Fruit fly (Drosophila melanogaster) whole organism, embryonic: ENCODE measurements around the gene Pex7.
A peak's percentile ranks its signal among the peaks of the same experiment; 100 is the strongest.

ENCODE experiments used
- ATbp ChIP-seq: fragments of 200-800 bp; sonication (Bioruptor generic); optimal IDR thresholded peaks from 2 replicates; lab custom pipeline; 2017; ENCODE audit warnings: missing biosample characterization, mild to moderate bottlenecking, missing genetic modification characterization, missing genetic modification reagents
- Ada2b ChIP-seq: fragments of 200-800 bp; sonication (Bioruptor generic); IDR thresholded peaks from 2 replicates; pipeline ENCODE4 v1.3.6; 2022; ENCODE audit warnings: missing biosample characterization, missing genetic modification characterization
- Asciz ChIP-seq: fragments of 200-800 bp; sonication (Bioruptor generic); optimal IDR thresholded peaks from 2 replicates; lab custom pipeline; 2017; ENCODE audit warnings: missing biosample characterization, mild to moderate bottlenecking, missing genetic modification characterization, missing genetic modification reagents
- CG10274 ChIP-seq: fragments of 200-800 bp; sonication (Bioruptor generic); optimal IDR thresholded peaks from 3 replicates; lab custom pipeline; 2017; ENCODE audit warnings: missing biosample characterization, mild to moderate bottlenecking, missing genetic modification characterization
- CG11696 ChIP-seq: fragments of 200-800 bp; sonication (Bioruptor generic); IDR thresholded peaks from 2 replicates; pipeline ENCODE4 v1.3.6; 2022; ENCODE audit warnings: missing biosample characterization, missing genetic modification characterization
- CG11723 ChIP-seq: fragments of 200-800 bp; sonication (Bioruptor generic); optimal IDR thresholded peaks from 2 replicates; lab custom pipeline; 2017; ENCODE audit warnings: missing biosample characterization, mild to moderate bottlenecking, missing genetic modification characterization
- CG12155 ChIP-seq: fragments of 200-800 bp; sonication (Bioruptor generic); optimal IDR thresholded peaks from 3 replicates; lab custom pipeline; 2016; ENCODE audit warnings: missing biosample characterization, missing genetic modification characterization
- CG14050 ChIP-seq: fragments of 200-800 bp; sonication (Bioruptor generic); IDR thresholded peaks from 3 replicates; pipeline ENCODE4 v1.3.6; 2022; ENCODE audit warnings: missing biosample characterization, missing genetic modification characterization
- CG14710 ChIP-seq: fragments of 200-800 bp; sonication (Bioruptor generic); optimal IDR thresholded peaks from 3 replicates; lab custom pipeline; 2019; ENCODE audit warnings: missing biosample characterization, mild to moderate bottlenecking, missing genetic modification characterization, moderate library complexity
- CG15601 ChIP-seq: fragments of 200-800 bp; sonication (Bioruptor generic); optimal IDR thresholded peaks from 3 replicates; lab custom pipeline; 2019; ENCODE audit warnings: missing biosample characterization, mild to moderate bottlenecking, missing genetic modification characterization, moderate library complexity
- CG17359 ChIP-seq: fragments of 200-800 bp; sonication (Bioruptor generic); optimal IDR thresholded peaks from 3 replicates; lab custom pipeline; 2018; ENCODE audit warnings: missing biosample characterization, mild to moderate bottlenecking, missing genetic modification characterization, moderate library complexity
- CG17829 ChIP-seq: fragments of 200-800 bp; optimal IDR thresholded peaks from 2 replicates; lab custom pipeline; 2019; ENCODE audit warnings: missing biosample characterization, mild to moderate bottlenecking, missing genetic modification characterization, moderate library complexity
- CG2116 ChIP-seq: fragments of 200-800 bp; sonication (Bioruptor generic); optimal IDR thresholded peaks from 3 replicates; lab custom pipeline; 2018; ENCODE audit warnings: missing biosample characterization, mild to moderate bottlenecking, missing genetic modification characterization
- CG2120 ChIP-seq: fragments of 200-800 bp; sonication (Bioruptor generic); optimal IDR thresholded peaks from 3 replicates; lab custom pipeline; 2016; ENCODE audit warnings: missing biosample characterization, missing genetic modification characterization
- CG2202 ChIP-seq: fragments of 200-800 bp; sonication (Bioruptor generic); optimal IDR thresholded peaks from 2 replicates; lab custom pipeline; 2018; ENCODE audit warnings: missing biosample characterization, mild to moderate bottlenecking, missing genetic modification characterization
- CG2712 ChIP-seq: fragments of 200-800 bp; optimal IDR thresholded peaks from 3 replicates; lab custom pipeline; 2019; ENCODE audit warnings: missing biosample characterization, mild to moderate bottlenecking, missing genetic modification characterization, moderate library complexity
- CG2889 ChIP-seq: fragments of 200-800 bp; sonication (Bioruptor generic); IDR thresholded peaks from 3 replicates; pipeline ENCODE4 v1.3.6; 2022; ENCODE audit warnings: missing biosample characterization, missing genetic modification characterization
- CG3847 ChIP-seq: fragments of 200-800 bp; sonication (Bioruptor generic); IDR thresholded peaks from 2 replicates; pipeline ENCODE4 v1.3.6; 2022; ENCODE audit warnings: missing biosample characterization, missing genetic modification characterization
- CG6765 ChIP-seq: fragments of 200-800 bp; sonication (Bioruptor generic); optimal IDR thresholded peaks from 3 replicates; lab custom pipeline; 2017; ENCODE audit warnings: missing biosample characterization, mild to moderate bottlenecking, missing genetic modification characterization
- CG9876 ChIP-seq: fragments of 200-800 bp; sonication (Bioruptor generic); optimal IDR thresholded peaks from 2 replicates; lab custom pipeline; 2016; ENCODE audit warnings: missing biosample characterization, missing genetic modification characterization
- Gug ChIP-seq: fragments of 200-800 bp; sonication (Bioruptor generic); IDR thresholded peaks from 4 replicates; pipeline ENCODE4 v1.3.6; 2022; ENCODE audit warnings: missing biosample characterization, missing genetic modification characterization
- HLH3B ChIP-seq: fragments of 200-800 bp; sonication (Bioruptor generic); IDR thresholded peaks from 2 replicates; pipeline ENCODE4 v1.3.6; 2022; ENCODE audit warnings: missing biosample characterization, missing genetic modification characterization
- Hmr ChIP-seq: fragments of 200-800 bp; sonication (Bioruptor generic); optimal IDR thresholded peaks from 3 replicates; lab custom pipeline; 2017; ENCODE audit warnings: mild to moderate bottlenecking, missing biosample characterization, missing genetic modification reagents, missing genetic modification characterization
- Meics ChIP-seq: fragments of 200-800 bp; sonication (Bioruptor generic); optimal IDR thresholded peaks from 2 replicates; lab custom pipeline; 2017; ENCODE audit warnings: missing biosample characterization, mild to moderate bottlenecking, missing genetic modification characterization
- Mes4 ChIP-seq: fragments of 200-800 bp; sonication (Bioruptor generic); optimal IDR thresholded peaks from 2 replicates; lab custom pipeline; 2016; ENCODE audit warnings: missing biosample characterization, missing genetic modification characterization
- NC2α ChIP-seq: fragments of 200-800 bp; sonication (Bioruptor generic); optimal IDR thresholded peaks from 2 replicates; lab custom pipeline; 2016; ENCODE audit warnings: missing biosample characterization, missing genetic modification characterization
- Rfx ChIP-seq: fragments of 200-800 bp; sonication (Bioruptor generic); IDR thresholded peaks from 2 replicates; pipeline ENCODE4 v1.3.6; 2022; ENCODE audit warnings: missing biosample characterization, missing genetic modification characterization
- Sin3A ChIP-seq: fragments of >200 bp; optimal IDR thresholded peaks from 2 replicates; lab custom pipeline; 2018
- Ssrp ChIP-seq: fragments of 200-800 bp; sonication (Bioruptor generic); optimal IDR thresholded peaks from 2 replicates; lab custom pipeline; 2018; ENCODE audit warnings: missing biosample characterization, mild to moderate bottlenecking, missing genetic modification characterization, moderate library complexity
- Taf1 ChIP-seq: fragments of 200-800 bp; sonication (Bioruptor generic); IDR thresholded peaks from 2 replicates; pipeline ENCODE4 v1.3.6; 2022; ENCODE audit warnings: missing biosample characterization, missing genetic modification characterization
- ac ChIP-seq: fragments of 200-800 bp; sonication (Bioruptor generic); optimal IDR thresholded peaks from 3 replicates; lab custom pipeline; 2017; ENCODE audit warnings: missing biosample characterization, mild to moderate bottlenecking, missing genetic modification characterization
- ase ChIP-seq: fragments of 200-800 bp; sonication (Bioruptor generic); IDR thresholded peaks from 3 replicates; pipeline ENCODE4 v1.3.6; 2022; ENCODE audit warnings: missing biosample characterization, missing genetic modification characterization
- az2 ChIP-seq: fragments of 200-800 bp; sonication (Bioruptor generic); optimal IDR thresholded peaks from 3 replicates; lab custom pipeline; 2016; ENCODE audit warnings: missing biosample characterization, missing genetic modification characterization
- crc ChIP-seq: fragments of 200-800 bp; sonication (Bioruptor generic); optimal IDR thresholded peaks from 2 replicates; lab custom pipeline; 2016; ENCODE audit warnings: missing biosample characterization, missing genetic modification characterization
- crp ChIP-seq, 2 experiments: fragments of 200-800 bp; sonication (Bioruptor generic); optimal IDR thresholded peaks; 2 replicates in 1 of 2; 3 replicates in 1 of 2; lab custom pipeline; 2017; ENCODE audit warnings: missing biosample characterization in 2 of 2, missing genetic modification characterization in 2 of 2, mild to moderate bottlenecking in 1 of 2, moderate library complexity in 1 of 2
- dan ChIP-seq: fragments of 200-800 bp; sonication (Bioruptor generic); IDR thresholded peaks from 2 replicates; pipeline ENCODE4 v1.3.6; 2022; ENCODE audit warnings: missing biosample characterization, missing genetic modification characterization
- gt ChIP-seq: fragments of 200-800 bp; sonication (Bioruptor generic); IDR thresholded peaks from 2 replicates; pipeline ENCODE4 v1.3.6; 2022; ENCODE audit warnings: missing biosample characterization, missing genetic modification characterization
- ind ChIP-seq: fragments of 200-800 bp; sonication (Bioruptor generic); optimal IDR thresholded peaks from 3 replicates; lab custom pipeline; 2016; ENCODE audit warnings: missing biosample characterization, missing genetic modification characterization
- inv ChIP-seq: fragments of 200-800 bp; sonication (Bioruptor generic); IDR thresholded peaks from 2 replicates; pipeline ENCODE4 v1.3.6; 2022; ENCODE audit warnings: missing biosample characterization, missing genetic modification characterization; ENCODE audit not compliant: partially characterized antibody
- lab ChIP-seq: fragments of 200-800 bp; sonication (Bioruptor generic); optimal IDR thresholded peaks from 3 replicates; lab custom pipeline; 2017; ENCODE audit warnings: missing biosample characterization, missing genetic modification characterization, mild to moderate bottlenecking, moderate library complexity, missing genetic modification reagents
- luna ChIP-seq: fragments of 200-800 bp; sonication (Bioruptor generic); optimal IDR thresholded peaks from 2 replicates; lab custom pipeline; 2016; ENCODE audit warnings: missing biosample characterization, missing genetic modification characterization
- oc ChIP-seq: fragments of 200-800 bp; sonication (Bioruptor generic); optimal IDR thresholded peaks from 2 replicates; lab custom pipeline; 2018; ENCODE audit warnings: missing biosample characterization, mild to moderate bottlenecking, missing genetic modification characterization, moderate library complexity
- pb ChIP-seq: fragments of 200-800 bp; sonication (Bioruptor generic); optimal IDR thresholded peaks from 3 replicates; lab custom pipeline; 2016; ENCODE audit warnings: missing biosample characterization, missing genetic modification characterization
- pnt ChIP-seq: fragments of 200-800 bp; sonication (Bioruptor generic); optimal IDR thresholded peaks from 3 replicates; lab custom pipeline; 2016; ENCODE audit warnings: missing biosample characterization, missing genetic modification characterization
- ro ChIP-seq: fragments of 200-800 bp; sonication (Bioruptor generic); IDR thresholded peaks from 2 replicates; pipeline ENCODE4 v1.3.6; 2022; ENCODE audit warnings: missing biosample characterization, missing genetic modification characterization
- salm ChIP-seq: fragments of 200-800 bp; sonication (Bioruptor generic); optimal IDR thresholded peaks from 2 replicates; lab custom pipeline; 2018; ENCODE audit warnings: missing biosample characterization, mild to moderate bottlenecking, missing genetic modification characterization
- seq ChIP-seq: fragments of 200-800 bp; sonication (Bioruptor generic); IDR thresholded peaks from 2 replicates; pipeline ENCODE4 v1.3.6; 2022; ENCODE audit warnings: missing biosample characterization, missing genetic modification characterization
- slbo ChIP-seq: fragments of 200-800 bp; sonication (Bioruptor generic); IDR thresholded peaks from 2 replicates; pipeline ENCODE4 v1.3.6; 2022; ENCODE audit warnings: missing biosample characterization, missing genetic modification characterization
- slp2 ChIP-seq: fragments of 200-800 bp; sonication (Bioruptor generic); optimal IDR thresholded peaks from 2 replicates; lab custom pipeline; 2016; ENCODE audit warnings: missing biosample characterization, missing genetic modification characterization
- sqz ChIP-seq: fragments of 200-800 bp; sonication (Bioruptor generic); optimal IDR thresholded peaks from 3 replicates; lab custom pipeline; 2018; ENCODE audit warnings: missing biosample characterization, mild to moderate bottlenecking, missing genetic modification characterization
- tin ChIP-seq: fragments of 200-800 bp; sonication (Bioruptor generic); optimal IDR thresholded peaks from 3 replicates; lab custom pipeline; 2016; ENCODE audit warnings: missing biosample characterization, missing genetic modification characterization
- toy ChIP-seq: fragments of 200-800 bp; sonication (Bioruptor generic); IDR thresholded peaks from 2 replicates; pipeline ENCODE4 v1.3.6; 2022; ENCODE audit warnings: missing biosample characterization, missing genetic modification characterization
- tup ChIP-seq: fragments of 200-800 bp; sonication (Bioruptor generic); optimal IDR thresholded peaks from 2 replicates; lab custom pipeline; 2016; ENCODE audit warnings: missing biosample characterization, mild to moderate bottlenecking, missing genetic modification characterization, moderate library complexity

The Pex7 gene

dm6 chr3L:8697862-8698261, 50.9 kb downstream of the Pex7 start (continued):
- no peak for TF ChIP-seq CG17359 (tag; lab: Kevin White, UChicago)
- TF ChIP-seq inv (GFP tag; lab: Robert Waterston, UW) = no peak
- TF ChIP-seq CG3847 (GFP tag; lab: Robert Waterston, UW) = no peak
- TF ChIP-seq CG9876 (GFP tag; lab: Kevin White, UChicago) = no peak
- TF ChIP-seq ro (GFP tag; lab: Robert Waterston, UW) = no peak
- TF ChIP-seq Gug (GFP tag; lab: Robert Waterston, UW) = no peak
- TF ChIP-seq Ssrp (tag; lab: Kevin White, UChicago) = no peak
- no peak for TF ChIP-seq CG2202
- peak; percentile 9 for TF ChIP-seq Hmr
- TF ChIP-seq salm (tag; lab: Kevin White, UChicago) = no peak
- TF ChIP-seq slp2 = no peak
- no peak for TF ChIP-seq CG17829 (tag; lab: Kevin White, UChicago)
- TF ChIP-seq ase (GFP tag; lab: Robert Waterston, UW) = no peak
- no peak for TF ChIP-seq ac (GFP tag; lab: Kevin White, UChicago)
- TF ChIP-seq Mes4 (GFP tag; lab: Kevin White, UChicago) = no peak
- no peak for TF ChIP-seq dan
- TF ChIP-seq Sin3A (lab: Kevin White, UChicago) = no peak
- no peak for TF ChIP-seq gt (GFP tag; lab: Robert Waterston, UW)
- TF ChIP-seq Ada2b (GFP tag; lab: Robert Waterston, UW) = no peak
- TF ChIP-seq CG14710 = no peak
- TF ChIP-seq Meics = peak; percentile 8
- TF ChIP-seq sqz (GFP tag; lab: Kevin White, UChicago) = no peak
- TF ChIP-seq CG15601 (tag; lab: Kevin White, UChicago) = no peak
- no peak for TF ChIP-seq tup (GFP tag; lab: Kevin White, UChicago)
- TF ChIP-seq pb (GFP tag; lab: Kevin White, UChicago) = no peak
- TF ChIP-seq CG2116 (GFP tag; lab: Kevin White, UChicago) = no peak
- 0 out of 2 replicates have a peak, but pooled peaks have one; percentile 39 for TF ChIP-seq seq
- no peak for TF ChIP-seq CG11723 (GFP tag; lab: Kevin White, UChicago)
- no peak for TF ChIP-seq ATbp
- TF ChIP-seq CG2712 = no peak
- TF ChIP-seq CG12155 (GFP tag; lab: Kevin White, UChicago) = no peak
- no peak for TF ChIP-seq tin (GFP tag; lab: Kevin White, UChicago)
- no peak for TF ChIP-seq oc (tag; lab: Kevin White, UChicago)
- no peak for TF ChIP-seq HLH3B
- no peak for TF ChIP-seq toy (GFP tag; lab: Robert Waterston, UW)
- TF ChIP-seq slbo (GFP tag; lab: Robert Waterston, UW) = no peak
- TF ChIP-seq CG14050 (GFP tag; lab: Robert Waterston, UW) = no peak
- no peak for TF ChIP-seq luna
- TF ChIP-seq pnt (GFP tag; lab: Kevin White, UChicago) = no peak
- no peak for TF ChIP-seq Taf1 (GFP tag; lab: Robert Waterston, UW)
- no peak for TF ChIP-seq NC2α (GFP tag; lab: Kevin White, UChicago)
- TF ChIP-seq CG11696 = no peak
- no peak for TF ChIP-seq crc (GFP tag; lab: Kevin White, UChicago)
- no peak for TF ChIP-seq Rfx (GFP tag; lab: Robert Waterston, UW)
- no peak for TF ChIP-seq CG2120 (GFP tag; lab: Kevin White, UChicago)
- TF ChIP-seq az2 (GFP tag; lab: Kevin White, UChicago) = no peak
- TF ChIP-seq lab = peak; percentile 89
- TF ChIP-seq CG6765 = no peak
- no peak for TF ChIP-seq crp (GFP tag; optimal IDR thresholded peaks at IDR 0.05; lab: Kevin White, UChicago)
- no peak for TF ChIP-seq Asciz (GFP tag; lab: Kevin White, UChicago)
- no peak for TF ChIP-seq CG10274 (GFP tag; lab: Kevin White, UChicago)
- no peak for TF ChIP-seq CG2889 (GFP tag; lab: Robert Waterston, UW)
- no peak for TF ChIP-seq ind (GFP tag; lab: Kevin White, UChicago)
